Worm (Caenorhabditis elegans) whole organism, late embryonic: ENCODE results near the gene srh-10.
"Not testable (repeated sequence)": the region's sequence is repeated elsewhere in the genome, so short reads cannot be mapped to it uniquely, and the experiment has no call there.

Experiments used
- C38D4.7 ChIP-seq: fragments of 200-800 bp; sonication (Bioruptor generic); optimal IDR thresholded peaks from 2 replicates; lab custom pipeline; 2018; ENCODE audit warnings: mild to moderate bottlenecking, missing genetic modification characterization, moderate library complexity, missing compliant biosample characterization
- F13H6.1 ChIP-seq: sonication (generic microtip); optimal IDR thresholded peaks from 2 replicates; lab custom pipeline; 2016; ENCODE audit warnings: missing genetic modification characterization, missing compliant biosample characterization
- Y22D7AL.16 ChIP-seq: sonication (generic microtip); optimal IDR thresholded peaks from 2 replicates; lab custom pipeline; 2016; ENCODE audit warnings: missing genetic modification characterization, missing compliant biosample characterization
- ahr-1 ChIP-seq: sonication (generic microtip); optimal IDR thresholded peaks from 2 replicates; lab custom pipeline; 2016; ENCODE audit warnings: missing genetic modification characterization, missing compliant biosample characterization
- ama-1 ChIP-seq: fragments of 150-350 bp; optimal IDR thresholded peaks from 2 replicates; lab custom pipeline; 2014
- ceh-19 ChIP-seq: fragments of 200-800 bp; sonication (Bioruptor generic); optimal IDR thresholded peaks from 2 replicates; lab custom pipeline; 2018; ENCODE audit warnings: mild to moderate bottlenecking, missing genetic modification characterization, missing compliant biosample characterization
- ceh-2 ChIP-seq: sonication (generic microtip); optimal IDR thresholded peaks from 2 replicates; lab custom pipeline; 2016; ENCODE audit warnings: missing genotype, missing genetic modification characterization, missing compliant biosample characterization
- ceh-24 ChIP-seq: sonication (generic microtip); optimal IDR thresholded peaks from 2 replicates; lab custom pipeline; 2016; ENCODE audit warnings: mild to moderate bottlenecking, missing genetic modification characterization, missing compliant biosample characterization
- ceh-34 ChIP-seq: sonication (generic microtip); optimal IDR thresholded peaks from 2 replicates; lab custom pipeline; 2016; ENCODE audit warnings: mild to moderate bottlenecking, missing genetic modification characterization, missing compliant biosample characterization
- ceh-45 ChIP-seq: fragments of 200-800 bp; sonication (Bioruptor generic); IDR thresholded peaks from 2 replicates; pipeline ENCODE4 v1.3.6; 2022; ENCODE audit warnings: missing genetic modification reagents, missing genetic modification characterization, missing compliant biosample characterization
- ceh-6 ChIP-seq: fragments of 200-800 bp; sonication (Bioruptor generic); optimal IDR thresholded peaks from 2 replicates; lab custom pipeline; 2018; ENCODE audit warnings: mild to moderate bottlenecking, missing genetic modification characterization, missing compliant biosample characterization
- dmd-4 ChIP-seq: sonication (generic microtip); optimal IDR thresholded peaks from 2 replicates; lab custom pipeline; 2016; ENCODE audit warnings: borderline replicate concordance, missing genetic modification characterization, missing compliant biosample characterization
- dve-1 ChIP-seq: sonication (generic microtip); optimal IDR thresholded peaks from 2 replicates; lab custom pipeline; 2017; ENCODE audit warnings: antibody characterized with exemption, mild to moderate bottlenecking, missing genetic modification characterization, missing compliant biosample characterization
- elt-2 ChIP-seq: sonication (generic microtip); optimal IDR thresholded peaks from 2 replicates; lab custom pipeline; 2016; ENCODE audit warnings: missing genetic modification reagents, missing genetic modification characterization, missing compliant biosample characterization
- elt-4 ChIP-seq: sonication (generic microtip); optimal IDR thresholded peaks from 2 replicates; lab custom pipeline; 2016; ENCODE audit warnings: missing genetic modification characterization, missing compliant biosample characterization
- eyg-1 ChIP-seq: sonication (generic microtip); optimal IDR thresholded peaks from 2 replicates; lab custom pipeline; 2016; ENCODE audit warnings: missing genotype, missing genetic modification characterization, missing compliant biosample characterization
- gmeb-2 ChIP-seq: sonication (generic microtip); optimal IDR thresholded peaks from 2 replicates; lab custom pipeline; 2016; ENCODE audit warnings: missing genetic modification characterization, inconsistent platforms, missing compliant biosample characterization
- hlh-15 ChIP-seq: sonication (generic microtip); optimal IDR thresholded peaks from 2 replicates; lab custom pipeline; 2016; ENCODE audit warnings: missing genetic modification characterization, missing compliant biosample characterization
- hlh-30 ChIP-seq: sonication (generic microtip); optimal IDR thresholded peaks from 2 replicates; lab custom pipeline; 2017; ENCODE audit warnings: antibody characterized with exemption, missing genetic modification characterization, missing compliant biosample characterization; ENCODE audit not compliant: insufficient read depth
- hlh-8 ChIP-seq: sonication (generic microtip); optimal IDR thresholded peaks from 2 replicates; lab custom pipeline; 2016; ENCODE audit warnings: missing genotype, missing genetic modification characterization, missing compliant biosample characterization
- lim-6 ChIP-seq: sonication (generic microtip); optimal IDR thresholded peaks from 2 replicates; lab custom pipeline; 2016; ENCODE audit warnings: missing genetic modification characterization, missing compliant biosample characterization
- mec-3 ChIP-seq: sonication (generic microtip); optimal IDR thresholded peaks from 2 replicates; lab custom pipeline; 2016; ENCODE audit warnings: borderline replicate concordance, missing genetic modification characterization, missing compliant biosample characterization
- nhr-11 ChIP-seq: fragments of 150-350 bp; optimal IDR thresholded peaks from 2 replicates; lab custom pipeline; 2014; ENCODE audit warnings: missing biosample characterization, missing genetic modification characterization
- odd-2 ChIP-seq: sonication (generic microtip); optimal IDR thresholded peaks from 2 replicates; lab custom pipeline; 2017; ENCODE audit warnings: antibody characterized with exemption, mild to moderate bottlenecking, missing genetic modification characterization, missing compliant biosample characterization
- pat-9 ChIP-seq: fragments of 200-800 bp; sonication (Bioruptor generic); optimal IDR thresholded peaks from 2 replicates; lab custom pipeline; 2018; ENCODE audit warnings: mild to moderate bottlenecking, missing genetic modification characterization, moderate library complexity, missing compliant biosample characterization
- pax-1 ChIP-seq: fragments of 150-350 bp; optimal IDR thresholded peaks from 2 replicates; lab custom pipeline; 2014; ENCODE audit warnings: missing biosample characterization, missing genetic modification characterization
- pqm-1 ChIP-seq: sonication (generic microtip); optimal IDR thresholded peaks from 2 replicates; lab custom pipeline; 2016; ENCODE audit warnings: missing genetic modification characterization, missing compliant biosample characterization
- ref-2 ChIP-seq: sonication (generic microtip); optimal IDR thresholded peaks from 2 replicates; lab custom pipeline; 2016; ENCODE audit warnings: missing genetic modification characterization, missing compliant biosample characterization
- rnt-1 ChIP-seq: sonication (generic microtip); optimal IDR thresholded peaks from 2 replicates; lab custom pipeline; 2016; ENCODE audit warnings: missing genetic modification characterization, missing compliant biosample characterization
- sdc-2 ChIP-seq: sonication (generic microtip); optimal IDR thresholded peaks from 2 replicates; lab custom pipeline; 2016; ENCODE audit warnings: missing genotype, missing genetic modification characterization, missing compliant biosample characterization
- tbx-2 ChIP-seq: sonication (generic microtip); optimal IDR thresholded peaks from 2 replicates; lab custom pipeline; 2016; ENCODE audit warnings: missing genetic modification characterization, missing compliant biosample characterization
- ttx-3 ChIP-seq: sonication (generic microtip); optimal IDR thresholded peaks from 2 replicates; lab custom pipeline; 2016; ENCODE audit warnings: missing genetic modification reagents, missing genetic modification characterization, missing compliant biosample characterization
- unc-3 ChIP-seq, 2 experiments: fragments of 200-800 bp in 1 of 2; sonication (Bioruptor generic) in 1 of 2; sonication (generic microtip) in 1 of 2; conservative IDR thresholded peaks in 1 of 2; optimal IDR thresholded peaks in 1 of 2; 2 replicates each; pipeline versions ENCODE4 v1.3.6 to Lab custom; 2016 to 2022; ENCODE audit warnings: missing compliant biosample characterization in 2 of 2, missing genetic modification characterization in 2 of 2, missing genetic modification reagents in 1 of 2
- unc-42 ChIP-seq: sonication (generic microtip); optimal IDR thresholded peaks from 2 replicates; lab custom pipeline; 2016; ENCODE audit warnings: missing genotype, missing genetic modification characterization, missing compliant biosample characterization
- unc-55 ChIP-seq: sonication (generic microtip); optimal IDR thresholded peaks from 2 replicates; lab custom pipeline; 2017; ENCODE audit warnings: missing biosample characterization, missing genetic modification reagents, missing genetic modification characterization
- ztf-16 ChIP-seq: sonication (generic microtip); optimal IDR thresholded peaks from 2 replicates; lab custom pipeline; 2017; ENCODE audit warnings: missing genetic modification characterization, missing compliant biosample characterization

The srh-10 gene

ce11 chrV:6098755-6099155 is 31.8 kb upstream of the srh-10 start (continued):
- TF ChIP-seq odd-2 (tag; lab: Kevin White, UChicago) = no peak
- no peak for TF ChIP-seq hlh-15 (tag; lab: Kevin White, UChicago)
- no peak for TF ChIP-seq gmeb-2
- TF ChIP-seq Y22D7AL.16 = no peak
- TF ChIP-seq ttx-3 (tag; lab: Kevin White, UChicago) = no peak
- TF ChIP-seq ceh-34 (tag; lab: Kevin White, UChicago) = no peak
- TF ChIP-seq elt-2 (tag; lab: Kevin White, UChicago) = peak; percentile 28
- no peak for TF ChIP-seq hlh-8 (tag; lab: Kevin White, UChicago)
- no peak for TF ChIP-seq tbx-2 (tag; lab: Kevin White, UChicago)
- TF ChIP-seq pax-1 = no peak
- TF ChIP-seq unc-42 = peak; percentile 16
- TF ChIP-seq ceh-45 (GFP tag; lab: Robert Waterston, UW) = no peak
- TF ChIP-seq ama-1 = peak; percentile 93
- no peak for TF ChIP-seq unc-3 (GFP tag; conservative IDR thresholded peaks at IDR 0.05; lab: Robert Waterston, UW)
- no peak for TF ChIP-seq unc-3 (tag; optimal IDR thresholded peaks at IDR 0.05; lab: Kevin White, UChicago)

- TF ChIP-seq F13H6.1 (no peak), ahr-1 (tag; lab: Kevin White, UChicago) (no peak), ceh-45 (GFP tag; lab: Robert Waterston, UW) (no peak), ceh-19 (GFP tag; lab: Kevin White, UChicago) (no peak)
Measured at ce11 chrV:6096559-6097155, 29.7 kb upstream of the srh-10 start, which contains the start of gene smut-1. TSS of gene smut-1 (plus strand) at chrV:6097105.

DNA sequence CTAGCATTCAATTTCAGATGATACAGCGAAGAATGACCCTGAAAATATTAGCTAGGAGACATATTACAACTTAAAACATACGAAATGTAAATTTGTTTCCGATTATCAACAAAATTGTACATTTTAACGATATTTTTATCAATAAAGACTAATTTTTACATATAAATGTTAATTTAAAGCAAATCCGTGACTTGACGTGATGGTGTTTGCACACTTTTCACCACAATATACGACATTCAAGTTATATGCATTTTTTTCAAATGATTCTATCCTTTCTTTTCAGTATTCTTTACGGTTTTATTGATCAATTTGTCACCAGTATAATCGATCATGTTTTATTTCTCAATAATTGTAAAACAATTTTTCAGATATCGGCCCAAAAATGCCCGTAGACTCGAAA is 28.9 kb upstream of the srh-10 start, which contains the start of gene Y38A10A.7:
Gene Y38A10A.7 (plus strand): TSS at position 369 of the 400 bp plus-strand sequence.
- no peak for TF ChIP-seq dmd-4 (tag; lab: Kevin White, UChicago)
- TF ChIP-seq dve-1 (tag; lab: Kevin White, UChicago) = no peak
- TF ChIP-seq, all 69 proteins: peak for 0

DNA sequence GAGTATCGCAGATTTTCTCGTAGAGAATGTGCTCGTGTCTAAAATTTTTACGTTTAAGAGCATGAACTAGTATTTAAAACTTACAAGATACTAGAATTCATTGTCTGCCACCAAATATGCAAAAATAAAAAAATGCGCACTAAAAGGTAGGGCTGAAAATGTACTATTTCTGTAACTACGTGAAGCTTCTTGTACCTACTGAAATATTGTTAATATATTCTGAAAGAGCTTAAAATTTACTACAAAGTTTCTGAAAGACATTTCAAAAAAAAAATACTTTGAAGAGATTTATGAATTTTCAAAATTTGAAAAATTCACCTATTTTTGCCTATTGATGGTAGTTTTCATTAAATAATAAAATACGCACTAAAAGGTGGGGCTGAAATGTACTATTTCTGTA is 3.0 kb upstream of the srh-10 start, which contains the start of gene fbxa-214:
Gene fbxa-214 (minus strand): TSS at position 101 of the 400 bp plus-strand sequence.
- TF ChIP-seq pqm-1; eyg-1; ceh-2 (tag; lab: Kevin White, UChicago): not testable (repeated sequence)

ce11 chrV:6063330-6063729 is 3.6 kb downstream of the srh-10 start, which contains the start of gene Y38A10A.2:
TSS of gene Y38A10A.2 (minus strand) at chrV:6063430.
- TF ChIP-seq rnt-1 (no peak), ceh-6 (GFP tag; lab: Kevin White, UChicago) (no peak), nhr-11 (tag; lab: Kevin White, UChicago) (no peak), elt-4 (no peak), ref-2 (tag; lab: Kevin White, UChicago) (no peak), unc-55 (no peak)

DNA sequence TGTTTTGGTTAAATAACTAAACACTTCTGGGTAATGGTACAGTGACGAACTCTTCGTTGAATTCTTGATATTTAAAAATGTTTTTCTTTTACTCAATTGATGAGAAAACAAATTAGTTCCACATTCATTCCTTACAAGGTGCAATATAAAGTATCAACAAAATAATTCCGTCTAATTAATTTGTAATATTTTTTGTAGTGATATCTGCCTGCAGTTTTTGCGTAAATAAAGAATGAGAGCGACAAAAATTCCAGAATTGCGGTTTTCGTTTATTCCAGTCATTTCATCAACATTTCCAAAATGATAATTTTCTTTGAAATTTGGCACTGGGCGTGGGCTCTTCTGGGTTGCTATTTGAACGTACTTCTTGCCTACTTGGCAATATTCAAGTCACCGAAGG is 11.7 kb downstream of the srh-10 start, which contains the start of gene srd-20:
Gene srd-20 (plus strand): TSS at position 301 of the 400 bp plus-strand sequence.
- no peak for TF ChIP-seq sdc-2 (tag; lab: Kevin White, UChicago)
- no peak for TF ChIP-seq C38D4.7 (GFP tag; lab: Kevin White, UChicago)
- TF ChIP-seq eyg-1 = no peak
- no peak for TF ChIP-seq lim-6 (tag; lab: Kevin White, UChicago)
- no peak for TF ChIP-seq dmd-4 (tag; lab: Kevin White, UChicago)
- no peak for TF ChIP-seq mec-3 (tag; lab: Kevin White, UChicago)
- no peak for TF ChIP-seq pat-9 (tag; lab: Kevin White, UChicago)
- no peak for TF ChIP-seq ztf-16
- TF ChIP-seq ceh-24 (tag; lab: Kevin White, UChicago) = no peak
- no peak for TF ChIP-seq nhr-11 (tag; lab: Kevin White, UChicago)
- no peak for TF ChIP-seq hlh-30 (tag; lab: Kevin White, UChicago)
- TF ChIP-seq, all 69 proteins: peak for 0
